Fruit fly (Drosophila melanogaster): ENCODE data around the gene Naa30B.
A peak's percentile ranks its signal among the peaks of the same experiment; 100 is the strongest.

Naa30B gene

DNA sequence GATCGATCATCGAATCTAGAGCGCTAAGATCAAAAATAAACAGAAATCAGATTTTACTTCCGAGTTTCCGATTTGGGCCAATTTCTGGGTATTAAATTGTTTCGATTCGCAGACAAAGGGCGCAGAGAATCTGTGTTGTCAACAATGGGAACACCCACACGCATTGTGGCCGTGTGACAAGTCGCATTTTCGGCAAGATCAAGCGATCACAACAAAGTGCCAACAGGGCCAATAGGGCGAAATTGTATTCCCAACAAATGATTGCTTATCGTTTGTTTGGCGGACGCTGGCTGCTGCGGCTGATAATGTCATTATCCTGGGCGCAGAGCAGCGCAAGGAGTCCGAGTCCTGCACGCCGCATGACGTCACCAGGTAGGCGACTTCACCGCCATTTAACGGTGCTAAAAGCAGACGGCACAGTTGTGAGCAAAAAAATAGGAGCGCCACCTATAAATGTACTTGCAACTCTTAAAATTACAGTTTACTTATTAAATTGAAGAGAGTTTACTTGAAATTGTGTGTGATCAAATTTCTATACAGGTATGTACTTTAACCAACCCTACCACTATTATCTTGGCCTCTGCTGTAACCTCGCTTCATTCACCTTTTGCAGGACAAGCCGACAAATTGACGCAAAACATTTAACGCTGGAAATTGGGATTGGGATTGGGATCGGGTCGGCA is 7.3 kb upstream of the Naa30B start:
- TF ChIP-seq CG11617 (GFP tag; optimal IDR thresholded peaks at IDR 0.05) (no peak), bab1 (GFP tag; optimal IDR thresholded peaks at IDR 0.05) (peak; percentile 55)

- TF ChIP-seq CG7101 (tag; optimal IDR thresholded peaks at IDR 0.05), result no peak
- no peak for TF ChIP-seq tj (GFP tag; optimal IDR thresholded peaks at IDR 0.05)
- TF ChIP-seq cnc (optimal IDR thresholded peaks at IDR 0.05), result no peak
- no peak for TF ChIP-seq CG1620 (GFP tag; optimal IDR thresholded peaks at IDR 0.05)
- TF ChIP-seq Hr96 (GFP tag; optimal IDR thresholded peaks at IDR 0.05), result no peak
- no peak for TF ChIP-seq CG14711 (tag; optimal IDR thresholded peaks at IDR 0.05)
- no peak for TF ChIP-seq ovo (GFP tag; optimal IDR thresholded peaks at IDR 0.05)
- no peak for TF ChIP-seq toe (GFP tag; optimal IDR thresholded peaks at IDR 0.05)
- TF ChIP-seq CG12768 (GFP tag; optimal IDR thresholded peaks at IDR 0.05), result no peak
- no peak for TF ChIP-seq bab1 (GFP tag; optimal IDR thresholded peaks at IDR 0.05)
- TF ChIP-seq Crg-1 (GFP tag; optimal IDR thresholded peaks at IDR 0.05), result no peak
- TF ChIP-seq Clk (GFP tag; optimal IDR thresholded peaks at IDR 0.05), result no peak
- TF ChIP-seq CG33017 (tag; optimal IDR thresholded peaks at IDR 0.05), result no peak
- no peak for TF ChIP-seq CG5204 (GFP tag; optimal IDR thresholded peaks at IDR 0.05)
- no peak for TF ChIP-seq Mnt (GFP tag; optimal IDR thresholded peaks at IDR 0.05)
- TF ChIP-seq kay (GFP tag; ENCODE audit: borderline replicate concordance), result no peak
- TF ChIP-seq pad (GFP tag; optimal IDR thresholded peaks at IDR 0.05), result no peak
- TF ChIP-seq CG7045 (GFP tag; optimal IDR thresholded peaks at IDR 0.05), result no peak
Measured at dm6 chr3L:1477319-1477718, 5.5 kb upstream of the Naa30B start, which contains the start of gene robl62A. Gene robl62A (plus strand): TSS chr3L:1477619.

DNA sequence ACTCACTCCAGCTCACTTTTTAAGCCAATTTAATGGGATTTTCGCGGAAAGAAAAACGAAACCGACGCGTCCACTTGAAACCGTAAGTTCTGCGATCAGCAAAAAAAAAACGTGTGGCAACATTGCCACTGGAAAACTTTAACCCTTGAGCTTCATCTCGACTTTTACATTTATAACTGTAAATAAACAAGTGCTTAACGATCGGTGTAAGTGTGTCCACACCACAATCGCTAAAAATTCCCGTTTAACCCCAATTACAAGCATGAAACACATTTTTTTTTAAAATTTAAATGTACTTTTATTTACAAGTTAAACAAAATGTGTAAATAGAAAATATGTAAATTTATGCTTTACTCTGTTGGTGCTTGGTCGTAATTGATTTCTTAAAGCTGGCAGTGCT is 3.3 kb upstream of the Naa30B start, which contains the start of gene Ptp61F:
Gene Ptp61F (minus strand): TSS at position 101 of the 400 bp plus-strand sequence.
- TF ChIP-seq CG5204 (GFP tag; optimal IDR thresholded peaks at IDR 0.05) (no peak), ovo (GFP tag; optimal IDR thresholded peaks at IDR 0.05) (no peak)

DNA sequence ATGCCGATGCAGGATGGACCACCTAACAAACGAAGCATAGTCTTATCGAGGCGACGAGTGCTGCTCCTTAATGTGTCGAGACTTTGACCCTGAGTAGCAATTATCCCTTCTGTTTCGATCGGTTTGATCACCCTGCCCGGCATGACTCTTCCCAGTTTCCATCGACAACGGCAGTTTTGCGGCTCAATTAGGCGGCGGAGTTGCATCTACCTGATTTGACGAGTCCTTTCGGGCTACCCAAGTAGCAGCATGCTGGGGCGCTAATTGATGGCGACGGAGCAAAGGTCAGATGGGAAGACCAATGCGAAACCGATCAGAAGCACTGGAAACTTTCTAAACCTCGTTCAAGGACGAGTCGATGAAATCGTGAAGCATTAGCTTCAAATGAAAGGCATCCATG is 823 bp downstream of the Naa30B start:
- TF ChIP-seq CG14711 (tag; optimal IDR thresholded peaks at IDR 0.05), result no peak
- TF ChIP-seq cic (GFP tag; optimal IDR thresholded peaks at IDR 0.05), result no peak

DNA sequence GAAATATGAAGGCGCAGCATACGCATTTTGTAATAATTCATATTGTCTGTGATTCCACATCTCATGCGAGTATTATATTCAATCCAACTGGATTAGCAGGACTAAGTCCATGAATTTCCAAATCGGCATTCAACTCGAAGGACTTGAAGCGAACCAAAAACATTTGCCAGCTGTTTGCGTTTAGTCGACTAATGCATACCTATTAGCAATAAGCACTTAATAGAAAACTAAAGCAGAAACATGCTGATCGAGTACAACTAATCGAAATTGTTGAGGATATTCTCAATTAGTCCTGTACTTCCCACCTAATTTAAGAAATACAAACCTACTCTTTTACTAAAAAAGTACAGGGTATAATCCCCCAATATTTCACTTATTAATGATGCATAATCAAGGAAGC is 2.6 kb downstream of the Naa30B start:
- no peak for TF ChIP-seq CG7045 (GFP tag; optimal IDR thresholded peaks at IDR 0.05)
- no peak for TF ChIP-seq toe (GFP tag; optimal IDR thresholded peaks at IDR 0.05)
- TF ChIP-seq cic (GFP tag; optimal IDR thresholded peaks at IDR 0.05), result no peak
- no peak for TF ChIP-seq Clk (GFP tag; optimal IDR thresholded peaks at IDR 0.05)
- no peak for TF ChIP-seq Hr96 (GFP tag; optimal IDR thresholded peaks at IDR 0.05)
- no peak for TF ChIP-seq bab1 (GFP tag; optimal IDR thresholded peaks at IDR 0.05)
- TF ChIP-seq CG7101 (tag; optimal IDR thresholded peaks at IDR 0.05), result no peak
- no peak for TF ChIP-seq kay (GFP tag; ENCODE audit: borderline replicate concordance)
- no peak for TF ChIP-seq CG33017 (tag; optimal IDR thresholded peaks at IDR 0.05)
- no peak for TF ChIP-seq ovo (GFP tag; optimal IDR thresholded peaks at IDR 0.05)
- TF ChIP-seq Crg-1 (GFP tag; optimal IDR thresholded peaks at IDR 0.05), result no peak
- no peak for TF ChIP-seq Mnt (GFP tag; optimal IDR thresholded peaks at IDR 0.05)
- TF ChIP-seq pad (GFP tag; optimal IDR thresholded peaks at IDR 0.05), result no peak
- no peak for TF ChIP-seq CG11617 (GFP tag; optimal IDR thresholded peaks at IDR 0.05)
- TF ChIP-seq CG14711 (tag; optimal IDR thresholded peaks at IDR 0.05), result no peak
- no peak for TF ChIP-seq CG5204 (GFP tag; optimal IDR thresholded peaks at IDR 0.05)
- TF ChIP-seq tj (GFP tag; optimal IDR thresholded peaks at IDR 0.05), result no peak
- TF ChIP-seq cnc (optimal IDR thresholded peaks at IDR 0.05), result no peak

DNA sequence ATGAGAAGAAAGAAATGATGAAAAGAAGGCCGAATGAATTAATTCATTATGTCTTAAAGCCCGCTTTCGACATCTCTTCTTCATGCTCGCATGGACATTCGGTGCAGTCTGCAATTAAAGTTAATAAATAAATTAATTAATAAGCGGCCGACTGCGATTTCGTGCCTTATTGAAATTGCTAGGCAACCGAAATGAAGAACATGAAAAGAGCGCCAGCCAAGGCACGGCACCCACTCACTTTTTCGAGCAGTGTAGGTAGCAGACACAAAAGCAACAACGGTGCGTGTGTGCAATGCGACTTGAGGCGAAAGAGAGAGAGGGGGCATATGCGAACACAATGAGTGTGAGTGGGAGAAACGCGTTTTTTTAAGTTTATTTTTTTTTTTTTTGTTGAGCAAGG is 7.4 kb downstream of the Naa30B start:
- TF ChIP-seq Mnt (GFP tag; optimal IDR thresholded peaks at IDR 0.05) (no peak), CG5204 (GFP tag; optimal IDR thresholded peaks at IDR 0.05) (no peak), Crg-1 (GFP tag; optimal IDR thresholded peaks at IDR 0.05) (no peak), Clk (GFP tag; optimal IDR thresholded peaks at IDR 0.05) (no peak), CG11617 (GFP tag; optimal IDR thresholded peaks at IDR 0.05) (no peak), CG33017 (tag; optimal IDR thresholded peaks at IDR 0.05) (no peak), tj (GFP tag; optimal IDR thresholded peaks at IDR 0.05) (no peak), Hr96 (GFP tag; optimal IDR thresholded peaks at IDR 0.05) (no peak), CG14711 (tag; optimal IDR thresholded peaks at IDR 0.05) (no peak), CG7101 (tag; optimal IDR thresholded peaks at IDR 0.05) (no peak), pad (GFP tag; optimal IDR thresholded peaks at IDR 0.05) (no peak), CG12768 (GFP tag; optimal IDR thresholded peaks at IDR 0.05) (no peak), bab1 (GFP tag; optimal IDR thresholded peaks at IDR 0.05) (no peak), cic (GFP tag; optimal IDR thresholded peaks at IDR 0.05) (no peak), cnc (optimal IDR thresholded peaks at IDR 0.05) (no peak), kay (GFP tag; ENCODE audit: borderline replicate concordance) (no peak), CG7045 (GFP tag; optimal IDR thresholded peaks at IDR 0.05) (no peak), toe (GFP tag; optimal IDR thresholded peaks at IDR 0.05) (no peak)

DNA sequence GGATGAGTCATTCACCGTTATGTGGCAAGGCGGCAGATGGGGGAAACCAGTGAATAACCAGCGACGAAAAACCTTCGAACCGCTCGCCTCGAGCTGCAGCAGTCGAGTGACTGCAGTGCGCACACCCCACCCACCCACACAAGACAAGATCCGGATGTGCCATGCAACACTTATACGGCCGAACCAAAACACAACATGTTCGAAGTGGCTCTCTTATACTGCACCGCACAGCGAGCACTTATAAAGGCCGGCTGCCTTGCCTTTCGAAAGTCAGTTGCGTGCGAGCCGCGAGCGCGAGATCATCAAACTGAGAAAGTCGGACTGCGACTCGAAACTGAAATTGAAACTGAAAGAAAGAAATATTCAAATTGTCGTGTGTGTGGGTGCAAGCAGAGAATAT is 8.3 kb downstream of the Naa30B start, which contains the start of gene rho:
Gene rho (plus strand): TSS at position 265 of the 400 bp plus-strand sequence.
- TF ChIP-seq bab1 (GFP tag; optimal IDR thresholded peaks at IDR 0.05), result peak; percentile 36
- peak; percentile 23 for TF ChIP-seq Mnt (GFP tag; optimal IDR thresholded peaks at IDR 0.05)
- no peak for TF ChIP-seq pad (GFP tag; optimal IDR thresholded peaks at IDR 0.05)

Data from whole organism, adult.